Worm (Caenorhabditis elegans) whole organism, L2 larva: ENCODE results near the gene AH10.4.

Experiments used
- nhr-11 ChIP-seq: fragments of 150-350 bp; optimal IDR thresholded peaks from 2 replicates; lab custom pipeline; 2014; ENCODE audit warnings: missing biosample characterization, missing genetic modification characterization
- unc-62 ChIP-seq: fragments of 150-350 bp; optimal IDR thresholded peaks from 2 replicates; lab custom pipeline; 2014; ENCODE audit warnings: missing biosample characterization, missing genetic modification reagents, missing genetic modification characterization

ce11 chrV:14126341-14126924, 11.2 kb downstream of the AH10.4 start:
- TF ChIP-seq nhr-11 (tag; lab: Kevin White, UChicago): no peak
- TF ChIP-seq unc-62: no peak
